Worm (Caenorhabditis elegans): ENCODE data around the gene num-1.

DNA sequence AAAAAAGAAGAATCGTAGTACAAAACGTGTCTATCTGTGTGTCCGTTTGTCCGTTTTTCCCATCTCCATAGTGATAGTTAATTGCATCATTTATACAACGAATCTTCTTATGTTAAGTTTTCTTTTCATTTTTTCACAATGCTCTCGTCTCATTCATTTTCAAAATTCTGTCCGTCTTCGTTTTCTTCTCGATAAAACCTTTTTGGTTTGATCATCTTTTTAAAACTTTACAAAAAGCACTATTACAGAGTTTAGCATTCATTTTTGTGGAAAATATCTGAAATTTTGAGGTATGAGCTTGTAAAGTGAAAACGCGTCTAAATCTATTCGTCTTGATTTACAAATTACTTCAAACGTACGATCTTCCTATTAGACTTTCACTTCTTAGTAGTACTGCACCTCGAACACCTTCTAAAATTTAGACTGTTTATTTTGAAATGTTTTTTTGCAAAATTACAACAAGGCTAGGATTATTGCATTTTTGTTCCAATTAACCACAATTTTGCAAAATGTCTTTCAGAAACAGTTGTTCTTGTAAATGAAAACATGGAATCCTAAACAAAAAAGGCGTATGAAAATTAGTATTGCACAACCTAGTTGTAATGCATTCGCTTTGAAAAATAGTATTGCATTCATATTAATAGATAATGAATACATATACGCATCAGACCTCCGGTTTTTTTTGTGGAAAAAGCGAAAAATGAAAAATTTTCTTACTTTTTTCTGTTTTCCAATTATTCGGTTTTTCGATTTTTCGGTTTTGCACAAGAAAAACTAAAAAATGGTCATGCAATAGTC is 44.4 kb upstream of the num-1 start:
- no peak for TF ChIP-seq unc-39 (tag; optimal IDR thresholded peaks at IDR 0.05)
- TF ChIP-seq lin-13 (tag; optimal IDR thresholded peaks at IDR 0.05) = no peak
- no peak for TF ChIP-seq ces-1 (GFP tag; optimal IDR thresholded peaks at IDR 0.05)
- no peak for TF ChIP-seq sptf-1 (tag; optimal IDR thresholded peaks at IDR 0.05)
- no peak for TF ChIP-seq blmp-1 (tag; optimal IDR thresholded peaks at IDR 0.05)
- no peak for TF ChIP-seq lsy-2 (tag; optimal IDR thresholded peaks at IDR 0.05)
- no peak for TF ChIP-seq nhr-28 (tag; optimal IDR thresholded peaks at IDR 0.05)
- no peak for TF ChIP-seq pha-4 (tag; optimal IDR thresholded peaks at IDR 0.05)
- no peak for TF ChIP-seq unc-62 (GFP tag; optimal IDR thresholded peaks at IDR 0.05)

All from whole organism, mixed stage, embryonic.